Worm (Caenorhabditis elegans) whole organism, young adult: ENCODE measurements around the gene glit-1.

Experiments used
- B0336.3 ChIP-seq: fragments of 200-800 bp; sonication (Bioruptor generic); IDR thresholded peaks from 2 replicates; pipeline ENCODE4 v1.3.6; 2022; ENCODE audit warnings: missing genetic modification characterization, missing compliant biosample characterization
- C17E4.6 ChIP-seq: fragments of 200-800 bp; sonication (Bioruptor generic); IDR thresholded peaks from 2 replicates; pipeline ENCODE4 v1.3.6; 2022; ENCODE audit warnings: missing genetic modification reagents, missing genetic modification characterization, missing compliant biosample characterization
- F57A8.1 ChIP-seq: fragments of 200-800 bp; sonication (Bioruptor generic); optimal IDR thresholded peaks from 2 replicates; lab custom pipeline; 2018; ENCODE audit warnings: mild to moderate bottlenecking, missing genetic modification characterization, moderate library complexity, missing compliant biosample characterization
- Y67H2A.10 ChIP-seq: fragments of 200-800 bp; sonication (Bioruptor generic); conservative IDR thresholded peaks from 2 replicates; pipeline ENCODE4 v1.3.6; 2022; ENCODE audit warnings: missing genetic modification reagents, missing genetic modification characterization, missing compliant biosample characterization
- ZK185.1 ChIP-seq: sonication (generic microtip); optimal IDR thresholded peaks from 2 replicates; lab custom pipeline; 2016; ENCODE audit warnings: mild to moderate bottlenecking, missing genetic modification characterization, missing compliant biosample characterization; ENCODE audit not compliant: poor library complexity, severe bottlenecking
- attf-5 ChIP-seq: fragments of 200-800 bp; sonication (Bioruptor generic); optimal IDR thresholded peaks from 2 replicates; lab custom pipeline; 2018; ENCODE audit warnings: mild to moderate bottlenecking, missing genetic modification characterization, missing compliant biosample characterization
- bed-2 ChIP-seq: fragments of 200-800 bp; sonication (Bioruptor generic); IDR thresholded peaks from 2 replicates; pipeline ENCODE4 v1.3.6; 2022; ENCODE audit warnings: missing genetic modification reagents, missing genetic modification characterization, missing compliant biosample characterization
- cebp-1 ChIP-seq, 2 experiments: fragments of 200-800 bp in 1 of 2; sonication (Bioruptor generic) in 1 of 2; sonication (generic microtip) in 1 of 2; IDR thresholded peaks in 1 of 2; optimal IDR thresholded peaks in 1 of 2; 2 replicates each; pipeline versions ENCODE4 v1.3.6 to Lab custom; 2017 to 2022; ENCODE audit warnings: missing compliant biosample characterization in 2 of 2, missing genetic modification characterization in 2 of 2, mild to moderate bottlenecking in 1 of 2, missing genetic modification reagents in 1 of 2, moderate library complexity in 1 of 2
- ceh-100 ChIP-seq: fragments of 200-800 bp; sonication (Bioruptor generic); IDR thresholded peaks from 2 replicates; pipeline ENCODE4 v1.3.6; 2022; ENCODE audit warnings: missing genetic modification reagents, missing genetic modification characterization, missing compliant biosample characterization
- ceh-79 ChIP-seq: sonication (generic microtip); optimal IDR thresholded peaks from 2 replicates; lab custom pipeline; 2017; ENCODE audit warnings: mild to moderate bottlenecking, missing genetic modification characterization, missing compliant biosample characterization
- chd-7 ChIP-seq: sonication (generic microtip); optimal IDR thresholded peaks from 2 replicates; lab custom pipeline; 2016; ENCODE audit warnings: mild to moderate bottlenecking, missing genetic modification characterization, moderate library complexity, missing compliant biosample characterization
- dox-1 ChIP-seq: fragments of 200-800 bp; sonication (Bioruptor generic); IDR thresholded peaks from 2 replicates; pipeline ENCODE4 v1.3.6; 2022; ENCODE audit warnings: missing genetic modification reagents, missing genetic modification characterization, missing compliant biosample characterization
- efl-1 ChIP-seq: fragments of 150-350 bp; optimal IDR thresholded peaks from 2 replicates; lab custom pipeline; 2014; ENCODE audit warnings: missing biosample characterization, missing genetic modification reagents, missing genetic modification characterization
- ets-4 ChIP-seq: fragments of 200-800 bp; sonication (Bioruptor generic); optimal IDR thresholded peaks from 2 replicates; lab custom pipeline; 2018; ENCODE audit warnings: mild to moderate bottlenecking, missing genetic modification characterization, missing compliant biosample characterization
- him-1 ChIP-seq: sonication (generic microtip); optimal IDR thresholded peaks from 2 replicates; lab custom pipeline; 2016; ENCODE audit warnings: missing genotype, missing genetic modification reagents, missing genetic modification characterization, missing compliant biosample characterization
- let-526 ChIP-seq: fragments of 200-800 bp; sonication (Bioruptor generic); IDR thresholded peaks from 2 replicates; pipeline ENCODE4 v1.3.6; 2022; ENCODE audit warnings: missing genetic modification reagents, missing genetic modification characterization, missing compliant biosample characterization
- let-607 ChIP-seq, 2 experiments: fragments of 200-800 bp in 1 of 2; sonication (Bioruptor generic) in 1 of 2; sonication (generic microtip) in 1 of 2; optimal IDR thresholded peaks; 2 replicates each; lab custom pipeline; 2016 to 2018; ENCODE audit warnings: mild to moderate bottlenecking in 2 of 2, missing compliant biosample characterization in 2 of 2, missing genetic modification characterization in 2 of 2, moderate library complexity in 2 of 2, missing genotype in 1 of 2
- lin-35 ChIP-seq, 3 experiments: fragments of 150-350 bp in 2 of 3; sonication (generic microtip) in 1 of 3; optimal IDR thresholded peaks; 2 replicates each; lab custom pipeline; 2014 to 2018; ENCODE audit warnings: missing biosample characterization in 3 of 3, missing genetic modification characterization in 3 of 3, missing genetic modification reagents in 3 of 3
- lin-40 ChIP-seq: sonication (generic microtip); optimal IDR thresholded peaks from 2 replicates; lab custom pipeline; 2016; ENCODE audit warnings: missing genetic modification characterization, mild to moderate bottlenecking, missing compliant biosample characterization, missing genotype, missing genetic modification reagents
- lin-54 ChIP-seq: fragments of 200-800 bp; sonication (Bioruptor generic); optimal IDR thresholded peaks from 2 replicates; lab custom pipeline; 2018; ENCODE audit warnings: mild to moderate bottlenecking, missing genetic modification characterization, missing compliant biosample characterization
- madf-10 ChIP-seq: sonication (generic microtip); optimal IDR thresholded peaks from 2 replicates; lab custom pipeline; 2016; ENCODE audit warnings: mild to moderate bottlenecking, missing genetic modification characterization, missing compliant biosample characterization
- madf-6 ChIP-seq: fragments of 200-800 bp; sonication (Bioruptor generic); IDR thresholded peaks from 2 replicates; pipeline ENCODE4 v1.3.6; 2022; ENCODE audit warnings: missing genetic modification reagents, missing genetic modification characterization, missing compliant biosample characterization
- madf-8 ChIP-seq: fragments of 200-800 bp; sonication (Bioruptor generic); conservative IDR thresholded peaks from 2 replicates; pipeline ENCODE4 v1.3.6; 2022; ENCODE audit warnings: missing genetic modification reagents, missing genetic modification characterization, missing compliant biosample characterization
- mcd-1 ChIP-seq: fragments of 200-800 bp; sonication (Bioruptor generic); IDR thresholded peaks from 2 replicates; pipeline ENCODE4 v1.3.6; 2022; ENCODE audit warnings: missing genetic modification reagents, missing genetic modification characterization, missing compliant biosample characterization
- nfya-2 ChIP-seq: fragments of 200-800 bp; sonication (Bioruptor generic); IDR thresholded peaks from 2 replicates; pipeline ENCODE4 v1.3.6; 2022; ENCODE audit warnings: missing genetic modification reagents, missing genetic modification characterization, missing compliant biosample characterization
- nhr-120 ChIP-seq: fragments of 200-800 bp; sonication (Bioruptor generic); IDR thresholded peaks from 2 replicates; pipeline ENCODE4 v1.3.6; 2022; ENCODE audit warnings: missing genetic modification characterization, missing compliant biosample characterization
- nhr-80 ChIP-seq: sonication (generic microtip); optimal IDR thresholded peaks from 2 replicates; lab custom pipeline; 2016; ENCODE audit warnings: missing genetic modification characterization, missing compliant biosample characterization
- pbrm-1 ChIP-seq: fragments of 200-800 bp; sonication (Bioruptor generic); IDR thresholded peaks from 2 replicates; pipeline ENCODE4 v1.3.6; 2022; ENCODE audit warnings: missing genetic modification reagents, missing genetic modification characterization, missing compliant biosample characterization
- snpc-1.1 ChIP-seq: sonication (generic microtip); optimal IDR thresholded peaks from 2 replicates; lab custom pipeline; 2017; ENCODE audit warnings: missing genetic modification characterization, mild to moderate bottlenecking, missing compliant biosample characterization, antibody characterized with exemption, moderate library complexity, missing genotype, missing genetic modification reagents; ENCODE audit not compliant: insufficient read depth
- snpc-1.3 ChIP-seq: sonication (generic microtip); optimal IDR thresholded peaks from 2 replicates; lab custom pipeline; 2017; ENCODE audit warnings: missing genetic modification characterization, mild to moderate bottlenecking, missing compliant biosample characterization, antibody characterized with exemption, moderate library complexity, missing genotype, missing genetic modification reagents; ENCODE audit not compliant: insufficient read depth
- snpc-4 ChIP-seq, 5 experiments: fragments of 150-350 bp in 1 of 5; sonication (generic microtip) in 4 of 5; optimal IDR thresholded peaks; 2 replicates each; lab custom pipeline; 2014 to 2018; ENCODE audit warnings: missing genetic modification characterization in 5 of 5, missing biosample characterization in 3 of 5, antibody characterized with exemption in 2 of 5, mild to moderate bottlenecking in 2 of 5, missing compliant biosample characterization in 2 of 5, missing genotype in 2 of 5, moderate library complexity in 2 of 5, missing genetic modification reagents in 1 of 5
- tbp1 ChIP-seq: fragments of 200-800 bp; sonication (Bioruptor generic); optimal IDR thresholded peaks from 2 replicates; lab custom pipeline; 2018; ENCODE audit warnings: mild to moderate bottlenecking, missing genetic modification characterization, missing compliant biosample characterization
- unc-130 ChIP-seq: sonication (generic microtip); optimal IDR thresholded peaks from 2 replicates; lab custom pipeline; 2016; ENCODE audit warnings: missing genetic modification reagents, missing genetic modification characterization, missing compliant biosample characterization
- zfh-2 ChIP-seq: fragments of 200-800 bp; sonication (Bioruptor generic); conservative IDR thresholded peaks from 2 replicates; pipeline ENCODE4 v1.3.6; 2022; ENCODE audit warnings: missing genetic modification reagents, missing genetic modification characterization, missing compliant biosample characterization
- zim-3 ChIP-seq: sonication (generic microtip); optimal IDR thresholded peaks from 2 replicates; lab custom pipeline; 2017; ENCODE audit warnings: mild to moderate bottlenecking, missing genetic modification characterization, moderate library complexity, missing compliant biosample characterization
- ztf-18 ChIP-seq: sonication (generic microtip); optimal IDR thresholded peaks from 2 replicates; lab custom pipeline; 2016; ENCODE audit warnings: missing genotype, mild to moderate bottlenecking, missing genetic modification characterization, missing compliant biosample characterization
- ztf-22 ChIP-seq: fragments of 200-800 bp; sonication (Bioruptor generic); optimal IDR thresholded peaks from 2 replicates; lab custom pipeline; 2018; ENCODE audit warnings: mild to moderate bottlenecking, missing genetic modification characterization, moderate library complexity, missing compliant biosample characterization

Gene glit-1

DNA sequence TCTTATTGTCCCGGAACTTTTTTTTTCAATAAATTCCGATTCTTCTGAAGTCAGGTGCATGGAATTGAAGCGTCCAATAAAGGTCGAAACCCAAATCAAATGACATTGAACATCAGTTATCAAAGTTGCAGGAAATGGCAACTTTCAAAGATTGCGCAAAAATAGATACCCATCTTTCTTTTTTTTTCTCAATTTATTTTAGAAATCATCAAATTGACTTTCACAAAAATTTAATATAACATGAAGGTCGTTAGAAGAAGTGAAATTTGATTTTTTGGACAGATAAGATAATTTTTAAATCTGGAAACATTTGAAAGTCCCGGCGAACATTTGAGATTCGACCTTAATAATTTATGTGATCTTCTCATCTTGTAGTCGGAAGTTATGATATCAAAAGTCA, 6.4 kb upstream of the glit-1 start:
- TF ChIP-seq Y67H2A.10 (GFP tag; lab: Robert Waterston, UW) (no peak), madf-6 (GFP tag; lab: Robert Waterston, UW) (no peak), lin-54 (no peak), bed-2 (GFP tag; lab: Robert Waterston, UW) (no peak), snpc-1.3 (tag; lab: Kevin White, UChicago) (no peak), ztf-18 (tag; lab: Kevin White, UChicago) (no peak)

DNA sequence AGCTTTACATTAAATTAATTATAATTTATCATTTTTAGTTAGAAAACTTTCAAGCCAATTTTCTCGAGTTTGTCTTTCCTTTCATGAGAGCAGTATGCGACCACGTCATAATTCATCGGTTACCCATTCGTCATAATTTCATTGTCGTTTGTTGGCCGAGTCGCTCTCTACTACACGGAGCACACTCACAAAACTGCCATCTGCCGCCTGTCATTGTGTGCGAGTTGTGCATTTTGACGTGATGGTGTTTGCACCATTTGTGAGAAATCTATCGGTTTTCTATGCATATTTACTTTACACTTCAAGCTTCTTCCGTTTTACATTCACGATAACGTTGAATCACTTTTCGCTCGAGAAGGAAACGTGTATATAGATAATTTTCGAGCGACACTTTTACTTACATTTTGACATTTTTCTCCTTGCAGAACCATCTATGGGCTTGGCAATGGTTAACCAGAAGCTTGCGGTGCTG, 5.3 kb upstream of the glit-1 start, which contains the start of gene dhhc-10:
Gene dhhc-10, plus strand, starts transcription at position 422 of the 472 bp plus-strand sequence.
- TF ChIP-seq mcd-1 (GFP tag; lab: Robert Waterston, UW) (peak; percentile 29; the same call in 1 of the 2 replicates), C17E4.6 (GFP tag; lab: Robert Waterston, UW) (no peak), ZK185.1 (tag; lab: Kevin White, UChicago) (peak; percentile 45), madf-10 (tag; lab: Kevin White, UChicago) (no peak), pbrm-1 (GFP tag; lab: Robert Waterston, UW) (0 out of 2 replicates have a peak, but pooled peaks have one; percentile 35), efl-1 (no peak), ceh-79 (tag; lab: Kevin White, UChicago) (no peak), cebp-1 (GFP tag; IDR thresholded peaks at IDR 0.05; lab: Robert Waterston, UW) (no peak), cebp-1 (tag; optimal IDR thresholded peaks at IDR 0.05; lab: Kevin White, UChicago) (peak; percentile 59), madf-8 (GFP tag; lab: Robert Waterston, UW) (no peak), dox-1 (GFP tag; lab: Robert Waterston, UW) (peak; percentile 71), ztf-22 (GFP tag; lab: Kevin White, UChicago) (no peak), lin-54 (peak; percentile 8), nhr-120 (GFP tag; lab: Robert Waterston, UW) (no peak), ceh-100 (no peak), F57A8.1 (no peak), him-1 (tag; lab: Kevin White, UChicago) (no peak), chd-7 (tag; lab: Kevin White, UChicago) (no peak), let-526 (no peak), tbp1 (GFP tag; lab: Kevin White, UChicago) (peak; percentile 7), attf-5 (GFP tag; lab: Kevin White, UChicago) (peak; percentile 9), let-607 (tag; optimal IDR thresholded peaks at IDR 0.05; lab: Kevin White, UChicago) (peak; percentile 88 to 91), lin-40 (tag; lab: Kevin White, UChicago) (peak; percentile 23), nhr-80 (tag; lab: Kevin White, UChicago) (peak; percentile 97), lin-35 (GFP tag; optimal IDR thresholded peaks at IDR 0.05; lab: Kevin White, UChicago) (peak in 1 of 3 experiments; percentile 21), unc-130 (GFP tag; lab: Kevin White, UChicago) (no peak), ets-4 (peak; percentile 77), nfya-2 (no peak), snpc-4 (GFP tag; optimal IDR thresholded peaks at IDR 0.05; lab: Kevin White, UChicago) (no peak), snpc-4 (tag; optimal IDR thresholded peaks at IDR 0.05; lab: Kevin White, UChicago) (peak in 2 of 4 experiments; percentile 2 to 8)

DNA sequence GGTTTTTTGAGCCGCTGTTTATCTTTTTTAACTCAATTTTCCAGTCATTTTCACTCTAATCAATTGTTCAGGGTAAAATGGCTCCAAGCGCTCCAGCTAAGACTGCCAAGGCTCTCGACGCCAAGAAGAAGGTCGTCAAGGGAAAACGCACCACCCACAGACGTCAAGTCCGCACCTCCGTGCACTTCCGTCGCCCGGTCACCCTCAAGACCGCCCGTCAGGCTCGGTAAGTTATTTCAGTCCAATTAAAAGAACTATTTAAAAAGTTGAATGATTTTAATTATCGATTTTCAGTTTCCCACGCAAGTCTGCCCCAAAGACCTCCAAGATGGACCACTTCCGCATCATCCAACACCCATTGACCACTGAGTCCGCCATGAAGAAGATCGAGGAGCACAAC, 3.0 kb downstream of the glit-1 start, which contains the start of gene rpl-25.1:
Gene rpl-25.1, plus strand, starts transcription at position 72 of the 400 bp plus-strand sequence.
- peak; percentile 78 for TF ChIP-seq zfh-2 (GFP tag; lab: Robert Waterston, UW)
- no peak for TF ChIP-seq dox-1 (GFP tag; lab: Robert Waterston, UW)
- TF ChIP-seq B0336.3 (GFP tag; lab: Robert Waterston, UW): no peak
- TF ChIP-seq snpc-1.1 (tag; lab: Kevin White, UChicago): no peak
- TF ChIP-seq bed-2 (GFP tag; lab: Robert Waterston, UW): no peak
- TF ChIP-seq zim-3 (tag; lab: Kevin White, UChicago): no peak
